Worm (Caenorhabditis elegans) whole organism, L1 larva: Measurements from ENCODE around the gene C53B7.6.
"Not testable (repeated sequence)": the region's sequence is repeated elsewhere in the genome, so short reads cannot be mapped to it uniquely, and the experiment has no call there.

Experiments used
- lin-35 ChIP-seq, 2 experiments: fragments of 150-350 bp; optimal IDR thresholded peaks; 2 replicates each; lab custom pipeline; 2014; ENCODE audit warnings: missing biosample characterization in 2 of 2, missing genetic modification characterization in 2 of 2, missing genetic modification reagents in 2 of 2
- lin-39 ChIP-seq: fragments of 150-350 bp; optimal IDR thresholded peaks from 2 replicates; lab custom pipeline; 2014; ENCODE audit warnings: missing biosample characterization, missing genetic modification reagents, missing genetic modification characterization
- mef-2 ChIP-seq: fragments of 150-350 bp; optimal IDR thresholded peaks from 2 replicates; lab custom pipeline; 2014; ENCODE audit warnings: missing biosample characterization, missing genetic modification characterization
- mep-1 ChIP-seq: fragments of 150-350 bp; optimal IDR thresholded peaks from 2 replicates; lab custom pipeline; 2014; ENCODE audit warnings: missing biosample characterization, missing genetic modification characterization
- pqm-1 ChIP-seq: sonication (generic microtip); optimal IDR thresholded peaks from 3 replicates; lab custom pipeline; 2017; ENCODE audit warnings: missing biosample characterization, missing genetic modification characterization
- tbx-2 ChIP-seq: sonication (generic microtip); optimal IDR thresholded peaks from 2 replicates; lab custom pipeline; 2016; ENCODE audit warnings: missing genetic modification characterization, missing compliant biosample characterization
- unc-62 ChIP-seq: fragments of 150-350 bp; optimal IDR thresholded peaks from 2 replicates; lab custom pipeline; 2014; ENCODE audit warnings: missing biosample characterization, missing genetic modification reagents, missing genetic modification characterization
- unc-98 ChIP-seq: fragments of 200-800 bp; sonication (Bioruptor generic); IDR thresholded peaks from 2 replicates; pipeline ENCODE4 v1.3.6; 2022; ENCODE audit warnings: missing genetic modification characterization, missing compliant biosample characterization

DNA sequence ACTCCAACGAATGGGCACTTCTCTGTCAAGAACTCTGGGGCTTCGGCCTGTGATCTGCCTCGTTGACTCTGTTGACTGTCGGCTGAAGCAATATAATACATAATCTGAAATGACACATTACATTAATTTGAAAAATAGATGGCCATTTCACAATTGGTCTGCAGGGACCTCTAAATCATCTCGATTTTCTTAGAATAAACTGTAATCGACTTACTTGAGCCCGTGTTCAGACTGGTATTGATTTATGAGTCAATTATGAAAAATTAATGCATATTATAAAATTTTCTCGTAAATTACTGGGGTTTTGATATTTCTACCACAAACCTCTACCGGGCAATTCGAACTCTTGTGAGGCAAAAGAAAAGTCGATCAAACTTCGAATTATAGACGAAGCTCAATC, at the start of gene C53B7.6:
- not testable (repeated sequence) for TF ChIP-seq pqm-1 (tag; lab: Kevin White, UChicago); unc-98 (GFP tag; lab: Robert Waterston, UW); mef-2 (tag; lab: Kevin White, UChicago); lin-35 (GFP tag; optimal IDR thresholded peaks at IDR 0.05; lab: Kevin White, UChicago); lin-39 (tag; lab: Kevin White, UChicago); unc-62 (GFP tag; lab: Kevin White, UChicago); tbx-2 (tag; lab: Kevin White, UChicago); mep-1 (tag; lab: Kevin White, UChicago)
